Worm (Caenorhabditis elegans) whole organism, midembryonic: ENCODE measurements around the gene rabn-5.

Experiments used
- T22C8.4 ChIP-seq: fragments of 200-800 bp; sonication (Bioruptor generic); IDR thresholded peaks from 2 replicates; pipeline ENCODE4 v1.3.6; 2022; ENCODE audit warnings: missing genetic modification characterization, missing compliant biosample characterization
- flt-1 ChIP-seq: fragments of 200-800 bp; sonication (Bioruptor generic); IDR thresholded peaks from 2 replicates; pipeline ENCODE4 v1.3.6; 2022; ENCODE audit warnings: missing genetic modification characterization, missing compliant biosample characterization
- med-1 ChIP-seq: sonication (generic microtip); optimal IDR thresholded peaks from 2 replicates; lab custom pipeline; 2017; ENCODE audit warnings: missing genetic modification characterization, mild to moderate bottlenecking, missing compliant biosample characterization, antibody characterized with exemption, missing genetic modification reagents; ENCODE audit not compliant: insufficient read depth
- ztf-29 ChIP-seq: fragments of 200-800 bp; sonication (Bioruptor generic); IDR thresholded peaks from 2 replicates; pipeline ENCODE4 v1.3.6; 2022; ENCODE audit warnings: missing genetic modification reagents, missing genetic modification characterization, missing compliant biosample characterization

- no peak for TF ChIP-seq flt-1 (GFP tag; lab: Robert Waterston, UW)
- no peak for TF ChIP-seq med-1 (GFP tag; lab: Kevin White, UChicago)
- no peak for TF ChIP-seq ztf-29 (GFP tag; lab: Robert Waterston, UW)
- TF ChIP-seq T22C8.4 (GFP tag; lab: Robert Waterston, UW), result no peak
Observed at ce11 chrIII:5869429-5869828, 5.1 kb downstream of the rabn-5 start, which contains the start of gene F01F1.15.
